Fruit fly (Drosophila melanogaster): ENCODE results near the gene CG5787.

The CG5787 gene

dm6 chr2L:12704418-12704920, 8.3 kb downstream of the CG5787 start, which contains the start of the genes CG5776 and spict (continued):
- TF ChIP-seq CG7372 (GFP tag; IDR thresholded peaks at IDR 0.05) (no peak), CG17829 (tag; optimal IDR thresholded peaks at IDR 0.05) (peak; percentile 83), CG8290 (GFP tag; optimal IDR thresholded peaks at IDR 0.05) (no peak), CG8290 (tag; optimal IDR thresholded peaks at IDR 0.05) (peak in 1 of 2 experiments; percentile 82), CG11085 (GFP tag; IDR thresholded peaks at IDR 0.05) (peak; percentile 51), Mes4 (GFP tag; optimal IDR thresholded peaks at IDR 0.05) (no peak), Dll (GFP tag; IDR thresholded peaks at IDR 0.05; ENCODE audit: partially characterized antibody) (peak; percentile 54; the same call in 1 of the 4 replicates), Spps (tag; optimal IDR thresholded peaks at IDR 0.05) (peak; percentile 40), CG4360 (GFP tag; IDR thresholded peaks at IDR 0.05) (0 out of 2 replicates have a peak, but pooled peaks have one; percentile 10), CG8281 (tag; optimal IDR thresholded peaks at IDR 0.05) (no peak), CG14860 (GFP tag; IDR thresholded peaks at IDR 0.05; ENCODE audit: partially characterized antibody) (no peak), CG12219 (GFP tag; optimal IDR thresholded peaks at IDR 0.05) (peak; percentile 51), insv (GFP tag; optimal IDR thresholded peaks at IDR 0.05) (no peak), Oaz (GFP tag; IDR thresholded peaks at IDR 0.05) (peak; percentile 70; the same call in 1 of the 2 replicates), B-H2 (GFP tag; optimal IDR thresholded peaks at IDR 0.05) (peak; percentile 82), BEAF-32 (GFP tag; optimal IDR thresholded peaks at IDR 0.05) (peak; percentile 61), NC2β (GFP tag; optimal IDR thresholded peaks at IDR 0.05) (no peak), psq (GFP tag; optimal IDR thresholded peaks at IDR 0.05) (peak; percentile 52), CG10147 (GFP tag; optimal IDR thresholded peaks at IDR 0.05) (peak; percentile 45), CG10543 (GFP tag; optimal IDR thresholded peaks at IDR 0.05) (peak; percentile 80), kah (GFP tag; optimal IDR thresholded peaks at IDR 0.05) (peak; percentile 13), sqz (GFP tag; optimal IDR thresholded peaks at IDR 0.05) (no peak), lola (GFP tag; optimal IDR thresholded peaks at IDR 0.05) (peak in 1 of 3 experiments; percentile 76), CG8089 (GFP tag; optimal IDR thresholded peaks at IDR 0.05) (no peak), HLH4C (GFP tag; IDR thresholded peaks at IDR 0.05; ENCODE audit: partially characterized antibody) (no peak), ken (GFP tag; IDR thresholded peaks at IDR 0.05) (peak; percentile 87), H2.0 (GFP tag; IDR thresholded peaks at IDR 0.05) (peak; percentile 77), CG12236 (GFP tag; optimal IDR thresholded peaks at IDR 0.05) (no peak), Sox102F (GFP tag; optimal IDR thresholded peaks at IDR 0.05) (peak; percentile 80), trem (tag; optimal IDR thresholded peaks at IDR 0.05) (peak; percentile 76), yki (optimal IDR thresholded peaks at IDR 0.05) (no peak), MBD-R2 (GFP tag; IDR thresholded peaks at IDR 0.05) (peak; percentile 98), Hr3 (GFP tag; optimal IDR thresholded peaks at IDR 0.05) (peak; percentile 75), chm (GFP tag; IDR thresholded peaks at IDR 0.05) (peak; percentile 7; the same call in 1 of the 2 replicates), fd3F (GFP tag; optimal IDR thresholded peaks at IDR 0.05) (peak; percentile 67), sima (GFP tag; optimal IDR thresholded peaks at IDR 0.05) (no peak), CG12155 (GFP tag; optimal IDR thresholded peaks at IDR 0.05) (peak; percentile 22), tin (GFP tag; optimal IDR thresholded peaks at IDR 0.05) (peak; percentile 11), CG31224 (GFP tag; IDR thresholded peaks at IDR 0.05) (peak; percentile 82), CG2889 (GFP tag; IDR thresholded peaks at IDR 0.05) (peak; percentile 70; the same call in 2 of the 3 replicates), zfh1 (GFP tag; IDR thresholded peaks at IDR 0.05) (peak; percentile 80), CHES-1-like (GFP tag; optimal IDR thresholded peaks at IDR 0.05) (peak; percentile 35), CG9437 (GFP tag; optimal IDR thresholded peaks at IDR 0.05) (peak; percentile 55), chif (GFP tag; optimal IDR thresholded peaks at IDR 0.05) (peak in 1 of 2 experiments; percentile 10), Oli (tag; optimal IDR thresholded peaks at IDR 0.05) (peak; percentile 72), lbe (GFP tag; optimal IDR thresholded peaks at IDR 0.05) (peak; percentile 58), nau (GFP tag; optimal IDR thresholded peaks at IDR 0.05) (no peak), CG34224 (GFP tag; IDR thresholded peaks at IDR 0.05; ENCODE audit: partially characterized antibody) (peak; percentile 12; the same call in 1 of the 3 replicates), CG9215 (GFP tag; IDR thresholded peaks at IDR 0.05) (peak; percentile 80), CG11247 (GFP tag; IDR thresholded peaks at IDR 0.05) (peak; percentile 87)

Data from whole organism, embryonic.